Worm (Caenorhabditis elegans) whole organism, L4 larva: Measurements from ENCODE around the gene F48E3.2.

Experiments
- D1046.2 ChIP-seq: fragments of 200-800 bp; sonication (Bioruptor generic); IDR thresholded peaks from 2 replicates; pipeline ENCODE4 v1.3.6; 2022; ENCODE audit warnings: missing genetic modification characterization, missing compliant biosample characterization
- F37D6.2 ChIP-seq: sonication (generic microtip); optimal IDR thresholded peaks from 2 replicates; lab custom pipeline; 2016; ENCODE audit warnings: mild to moderate bottlenecking, missing genetic modification characterization, missing compliant biosample characterization
- F49E8.2 ChIP-seq: sonication (generic microtip); optimal IDR thresholded peaks from 2 replicates; lab custom pipeline; 2016; ENCODE audit warnings: missing compliant biosample characterization, mild to moderate bottlenecking, missing genetic modification characterization, borderline replicate concordance
- R02D3.7 ChIP-seq: fragments of 150-350 bp; sonication (generic microtip); optimal IDR thresholded peaks from 3 replicates; lab custom pipeline; 2014; ENCODE audit warnings: missing biosample characterization, missing genetic modification characterization
- T20F7.1 ChIP-seq: fragments of 200-800 bp; sonication (Bioruptor generic); optimal IDR thresholded peaks from 2 replicates; lab custom pipeline; 2018; ENCODE audit warnings: mild to moderate bottlenecking, missing genetic modification characterization, missing compliant biosample characterization
- T26A8.4 ChIP-seq: fragments of 200-800 bp; sonication (Bioruptor generic); IDR thresholded peaks from 2 replicates; pipeline ENCODE4 v1.3.6; 2022; ENCODE audit warnings: missing genetic modification characterization, missing compliant biosample characterization
- Y75B8A.6 ChIP-seq: fragments of 200-800 bp; sonication (Bioruptor generic); IDR thresholded peaks from 2 replicates; pipeline ENCODE4 v1.3.6; 2022; ENCODE audit warnings: missing genetic modification reagents, missing genetic modification characterization, missing compliant biosample characterization
- ZK337.2 ChIP-seq: fragments of 200-800 bp; sonication (Bioruptor generic); IDR thresholded peaks from 2 replicates; pipeline ENCODE4 v1.3.6; 2022; ENCODE audit warnings: missing genetic modification reagents, missing genetic modification characterization, missing compliant biosample characterization
- aha-1 ChIP-seq: fragments of 150-350 bp; peaks from one replicate; lab custom pipeline; 2014; ENCODE audit warnings: missing biosample characterization, missing genetic modification characterization
- arid-1 ChIP-seq: fragments of 200-800 bp; sonication (Bioruptor generic); conservative IDR thresholded peaks from 2 replicates; pipeline ENCODE4 v1.3.6; 2022; ENCODE audit warnings: missing genetic modification reagents, missing genetic modification characterization, missing compliant biosample characterization
- attf-4 ChIP-seq: sonication (generic microtip); optimal IDR thresholded peaks from 3 replicates; lab custom pipeline; 2017; ENCODE audit warnings: missing biosample characterization, missing genetic modification characterization
- ceh-32 ChIP-seq: sonication (generic microtip); optimal IDR thresholded peaks from 2 replicates; lab custom pipeline; 2016; ENCODE audit warnings: mild to moderate bottlenecking, missing genetic modification characterization, missing compliant biosample characterization; ENCODE audit not compliant: poor library complexity
- ces-1 ChIP-seq: fragments of 150-350 bp; sonication (generic microtip); optimal IDR thresholded peaks from 4 replicates; lab custom pipeline; 2014; ENCODE audit warnings: missing biosample characterization, missing genetic modification reagents, missing genetic modification characterization
- cey-2 ChIP-seq: sonication (generic microtip); optimal IDR thresholded peaks from 3 replicates; lab custom pipeline; 2017; ENCODE audit warnings: missing genetic modification characterization, mild to moderate bottlenecking, missing compliant biosample characterization, antibody characterized with exemption, borderline replicate concordance; ENCODE audit not compliant: insufficient read depth
- daf-16 ChIP-seq, 3 experiments: sonication (generic microtip); optimal IDR thresholded peaks; 2 replicates each; lab custom pipeline; 2016 to 2017; ENCODE audit warnings: missing genetic modification characterization in 3 of 3, missing genetic modification reagents in 3 of 3, mild to moderate bottlenecking in 2 of 3, missing compliant biosample characterization in 2 of 3, missing biosample characterization in 1 of 3, moderate library complexity in 1 of 3
- daf-19 ChIP-seq: fragments of 200-800 bp; sonication (Bioruptor generic); conservative IDR thresholded peaks from 2 replicates; pipeline ENCODE4 v1.3.6; 2022; ENCODE audit warnings: missing genetic modification characterization, missing compliant biosample characterization
- dmd-6 ChIP-seq: fragments of 200-800 bp; sonication (Bioruptor generic); IDR thresholded peaks from 2 replicates; pipeline ENCODE4 v1.3.6; 2022; ENCODE audit warnings: missing genetic modification reagents, missing genetic modification characterization, missing compliant biosample characterization
- dpl-1 ChIP-seq: fragments of 150-350 bp; optimal IDR thresholded peaks from 2 replicates; lab custom pipeline; 2014; ENCODE audit warnings: missing biosample characterization, missing genetic modification reagents, missing genetic modification characterization
- duxl-1 ChIP-seq: sonication (generic microtip); optimal IDR thresholded peaks from 2 replicates; lab custom pipeline; 2016; ENCODE audit warnings: mild to moderate bottlenecking, missing genetic modification characterization, moderate library complexity, missing compliant biosample characterization; ENCODE audit not compliant: poor library complexity
- fkh-10 ChIP-seq: fragments of 150-350 bp; optimal IDR thresholded peaks from 2 replicates; lab custom pipeline; 2014; ENCODE audit warnings: missing biosample characterization, missing genetic modification reagents, missing genetic modification characterization
- hif-1 ChIP-seq, 2 experiments: sonication (generic microtip); optimal IDR thresholded peaks; 2 replicates each; lab custom pipeline; 2016 to 2017; ENCODE audit warnings: missing compliant biosample characterization in 2 of 2, missing genetic modification characterization in 2 of 2, missing genetic modification reagents in 2 of 2, missing genotype in 2 of 2, mild to moderate bottlenecking in 1 of 2
- hlh-30 ChIP-seq: sonication (generic microtip); optimal IDR thresholded peaks from 2 replicates; lab custom pipeline; 2017; ENCODE audit warnings: antibody characterized with exemption, mild to moderate bottlenecking, missing genetic modification characterization, missing compliant biosample characterization; ENCODE audit not compliant: insufficient read depth
- hmg-1.1 ChIP-seq: fragments of 200-800 bp; sonication (Bioruptor generic); IDR thresholded peaks from 2 replicates; pipeline ENCODE4 v1.3.6; 2022; ENCODE audit warnings: missing genetic modification reagents, missing genetic modification characterization, missing compliant biosample characterization
- lin-13 ChIP-seq: fragments of 150-350 bp; optimal IDR thresholded peaks from 2 replicates; lab custom pipeline; 2014; ENCODE audit warnings: missing biosample characterization, missing genetic modification reagents, missing genetic modification characterization
- lir-3 ChIP-seq: sonication (generic microtip); optimal IDR thresholded peaks from 2 replicates; lab custom pipeline; 2016; ENCODE audit warnings: mild to moderate bottlenecking, missing genetic modification characterization, missing compliant biosample characterization
- madf-5 ChIP-seq, 2 experiments: fragments of 200-800 bp; sonication (Bioruptor generic); IDR thresholded peaks; 2 replicates each; pipeline ENCODE4 v1.3.6; 2022; ENCODE audit warnings: missing compliant biosample characterization in 2 of 2, missing genetic modification characterization in 2 of 2
- madf-9 ChIP-seq: fragments of 200-800 bp; sonication (Bioruptor generic); conservative IDR thresholded peaks from 2 replicates; pipeline ENCODE4 v1.3.6; 2022; ENCODE audit warnings: missing genetic modification reagents, missing genetic modification characterization, missing compliant biosample characterization
- mdl-1 ChIP-seq, 2 experiments: fragments of 150-350 bp in 1 of 2; sonication (generic microtip) in 1 of 2; optimal IDR thresholded peaks; 2 replicates each; lab custom pipeline; 2014 to 2017; ENCODE audit warnings: missing biosample characterization in 2 of 2, missing genetic modification characterization in 2 of 2
- mep-1 ChIP-seq: fragments of 150-350 bp; sonication (generic microtip); optimal IDR thresholded peaks from 3 replicates; lab custom pipeline; 2014; ENCODE audit warnings: missing biosample characterization, missing genetic modification characterization
- mxl-2 ChIP-seq: fragments of 200-800 bp; sonication (Bioruptor generic); conservative IDR thresholded peaks from 2 replicates; pipeline ENCODE4 v1.3.6; 2022; ENCODE audit warnings: missing genetic modification reagents, missing genetic modification characterization, missing compliant biosample characterization
- nhr-11 ChIP-seq: fragments of 150-350 bp; optimal IDR thresholded peaks from 2 replicates; lab custom pipeline; 2014; ENCODE audit warnings: missing biosample characterization, missing genetic modification characterization
- nhr-237 ChIP-seq: sonication (generic microtip); optimal IDR thresholded peaks from 2 replicates; lab custom pipeline; 2017; ENCODE audit warnings: missing biosample characterization, missing genetic modification characterization
- nhr-25 ChIP-seq: sonication (generic microtip); optimal IDR thresholded peaks from 2 replicates; lab custom pipeline; 2017; ENCODE audit warnings: missing genetic modification characterization, mild to moderate bottlenecking, missing compliant biosample characterization, antibody characterized with exemption, moderate library complexity, borderline replicate concordance; ENCODE audit not compliant: insufficient read depth
- nhr-28 ChIP-seq: fragments of 150-350 bp; optimal IDR thresholded peaks from 2 replicates; lab custom pipeline; 2014; ENCODE audit warnings: missing biosample characterization, missing genetic modification characterization
- nhr-48 ChIP-seq: sonication (generic microtip); optimal IDR thresholded peaks from 2 replicates; lab custom pipeline; 2016; ENCODE audit warnings: mild to moderate bottlenecking, missing genetic modification characterization, missing compliant biosample characterization
- nhr-6 ChIP-seq: fragments of 150-350 bp; optimal IDR thresholded peaks from 2 replicates; lab custom pipeline; 2014; ENCODE audit warnings: missing biosample characterization, missing genetic modification characterization
- nhr-77 ChIP-seq: fragments of 150-350 bp; optimal IDR thresholded peaks from 2 replicates; lab custom pipeline; 2014; ENCODE audit warnings: missing biosample characterization, missing genetic modification characterization
- php-3 ChIP-seq: fragments of 200-800 bp; sonication (Bioruptor generic); IDR thresholded peaks from 2 replicates; pipeline ENCODE4 v1.3.6; 2022; ENCODE audit warnings: missing genetic modification reagents, missing genetic modification characterization, missing compliant biosample characterization
- pqm-1 ChIP-seq: sonication (generic microtip); optimal IDR thresholded peaks from 2 replicates; lab custom pipeline; 2017; ENCODE audit warnings: missing biosample characterization, missing genetic modification characterization
- snpc-4 ChIP-seq: fragments of 150-350 bp; optimal IDR thresholded peaks from 2 replicates; lab custom pipeline; 2014; ENCODE audit warnings: missing biosample characterization, missing genetic modification characterization
- spr-1 ChIP-seq: sonication (generic microtip); optimal IDR thresholded peaks from 2 replicates; lab custom pipeline; 2016; ENCODE audit warnings: mild to moderate bottlenecking, missing genetic modification characterization, missing compliant biosample characterization
- tra-1 ChIP-seq: fragments of 200-800 bp; sonication (Bioruptor generic); IDR thresholded peaks from 2 replicates; pipeline ENCODE4 v1.3.6; 2022; ENCODE audit warnings: missing genetic modification reagents, missing genetic modification characterization, missing compliant biosample characterization
- unc-39 ChIP-seq: sonication (generic microtip); optimal IDR thresholded peaks from 2 replicates; lab custom pipeline; 2017; ENCODE audit warnings: missing biosample characterization, missing genetic modification characterization
- unc-62 ChIP-seq, 3 experiments: fragments of 150-350 bp in 1 of 3; sonication (generic microtip); optimal IDR thresholded peaks in 2 of 3; peaks in 1 of 3; 1 replicate in 1 of 3; 2 replicates in 2 of 3; lab custom pipeline; 2014 to 2017; ENCODE audit warnings: missing biosample characterization in 3 of 3, missing genetic modification characterization in 3 of 3, missing genetic modification reagents in 3 of 3, missing genotype in 1 of 3
- vab-7 ChIP-seq: fragments of 200-800 bp; sonication (Bioruptor generic); IDR thresholded peaks from 2 replicates; pipeline ENCODE4 v1.3.6; 2022; ENCODE audit warnings: missing genetic modification reagents, missing genetic modification characterization, missing compliant biosample characterization
- zfp-3 ChIP-seq: fragments of 200-800 bp; sonication (Bioruptor generic); conservative IDR thresholded peaks from 2 replicates; pipeline ENCODE4 v1.3.6; 2022; ENCODE audit warnings: missing genetic modification reagents, missing genetic modification characterization, missing compliant biosample characterization
- zip-2 ChIP-seq: fragments of 150-350 bp; optimal IDR thresholded peaks from 2 replicates; lab custom pipeline; 2014; ENCODE audit warnings: missing biosample characterization, missing genetic modification characterization

The F48E3.2 gene

DNA sequence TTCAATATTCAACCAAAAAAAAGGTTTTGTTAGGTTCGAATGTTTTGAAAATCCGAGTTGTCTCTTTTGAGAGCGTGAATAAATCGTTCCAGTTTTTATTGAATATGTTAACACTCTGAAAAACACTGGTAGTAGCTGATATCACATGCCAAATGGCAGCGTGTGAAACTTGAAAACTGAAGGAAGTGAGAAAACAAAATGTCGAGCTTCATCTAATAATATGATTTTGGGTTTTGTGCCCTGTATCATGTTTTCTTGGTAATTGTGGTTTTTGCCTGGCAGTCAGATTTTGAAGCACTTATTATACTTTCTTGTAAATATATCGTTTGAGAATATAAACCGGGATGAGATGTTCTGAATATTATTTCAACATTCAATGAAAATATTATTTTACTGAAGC, 9.9 kb upstream of the F48E3.2 start, which contains the start of gene F48E3.6:
F48E3.6 (minus strand) TSS at position 101 of the 400 bp plus-strand sequence.
- no peak for TF ChIP-seq php-3 (GFP tag; lab: Robert Waterston, UW)
- no peak for TF ChIP-seq nhr-237 (tag; lab: Kevin White, UChicago)
- no peak for TF ChIP-seq unc-62 (GFP tag; optimal IDR thresholded peaks at IDR 0.05 in 1 of 2; lab: Kevin White, UChicago)
- no peak for TF ChIP-seq unc-62 (tag; optimal IDR thresholded peaks at IDR 0.05; lab: Kevin White, UChicago)
- TF ChIP-seq Y75B8A.6 (GFP tag; lab: Robert Waterston, UW) = no peak

DNA sequence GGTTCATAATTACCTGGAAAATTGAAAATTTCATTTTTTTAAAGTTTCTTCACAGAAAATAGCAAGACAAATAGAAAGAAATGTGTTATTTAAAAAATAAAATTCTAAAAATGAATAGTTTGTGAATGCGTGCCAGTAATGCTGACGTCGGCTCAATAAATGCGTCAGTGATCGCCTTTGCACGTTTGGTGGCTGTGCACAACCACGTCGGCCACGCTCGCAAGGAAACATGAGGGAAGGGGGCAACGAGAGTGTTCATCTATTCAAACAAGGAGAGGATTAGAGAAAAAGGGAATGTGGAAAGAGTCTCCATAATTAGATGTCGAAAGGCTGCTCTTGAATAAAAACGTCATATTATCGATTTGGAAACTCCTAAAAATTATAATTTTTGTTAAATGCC, 8.1 kb upstream of the F48E3.2 start, which contains the start of gene uggt-1:
uggt-1 (minus strand) TSS at position 13 of the 400 bp plus-strand sequence.
- TF ChIP-seq dmd-6 = peak; percentile 88
- no peak for TF ChIP-seq attf-4 (tag; lab: Kevin White, UChicago)
- peak; percentile 84 for TF ChIP-seq lin-13 (GFP tag; lab: Kevin White, UChicago)
- peak; percentile 92 for TF ChIP-seq hlh-30
- peak; percentile 90 for TF ChIP-seq F37D6.2 (tag; lab: Kevin White, UChicago)
- no peak for TF ChIP-seq D1046.2
- TF ChIP-seq unc-62 (GFP tag; optimal IDR thresholded peaks at IDR 0.05 in 1 of 2; lab: Kevin White, UChicago) = peak in 1 of 2 experiments; percentile 98
- no peak for TF ChIP-seq unc-62 (tag; optimal IDR thresholded peaks at IDR 0.05; lab: Kevin White, UChicago)
- no peak for TF ChIP-seq daf-16 (GFP tag; optimal IDR thresholded peaks at IDR 0.05; lab: Kevin White, UChicago)
- TF ChIP-seq daf-16 (tag; optimal IDR thresholded peaks at IDR 0.05; lab: Kevin White, UChicago) = peak; percentile 82
- peak; percentile 98 for TF ChIP-seq mep-1 (tag; lab: Kevin White, UChicago)
- no peak for TF ChIP-seq R02D3.7
- TF ChIP-seq hmg-1.1 = peak; percentile 95
- no peak for TF ChIP-seq mxl-2 (GFP tag; lab: Robert Waterston, UW)
- peak; percentile 67; the same call in 1 of the 2 replicates for TF ChIP-seq madf-9 (GFP tag; lab: Robert Waterston, UW)
- no peak for TF ChIP-seq ZK337.2 (GFP tag; lab: Robert Waterston, UW)
- 0 out of 2 replicates have a peak, but pooled peaks have one; percentile 69 for TF ChIP-seq tra-1 (GFP tag; lab: Robert Waterston, UW)
- 0 out of 2 replicates have a peak, but pooled peaks have one; percentile 40 for TF ChIP-seq zfp-3 (GFP tag; lab: Robert Waterston, UW)
- TF ChIP-seq nhr-28 (tag; lab: Kevin White, UChicago) = peak; percentile 85
- peak; percentile 38 for TF ChIP-seq nhr-25
- TF ChIP-seq nhr-11 (tag; lab: Kevin White, UChicago) = peak; percentile 88
- peak; percentile 92 for TF ChIP-seq nhr-77 (tag; lab: Kevin White, UChicago)
- TF ChIP-seq lir-3 (tag; lab: Kevin White, UChicago) = no peak
- TF ChIP-seq ces-1 = peak; percentile 48
- TF ChIP-seq hif-1 (tag; optimal IDR thresholded peaks at IDR 0.05; lab: Kevin White, UChicago) = peak; percentile 47 to 85
- no peak for TF ChIP-seq spr-1 (tag; lab: Kevin White, UChicago)
- no peak for TF ChIP-seq cey-2 (tag; lab: Kevin White, UChicago)
- TF ChIP-seq aha-1 = peak; percentile 94
- peak; percentile 83 for TF ChIP-seq dpl-1 (GFP tag; lab: Kevin White, UChicago)
- TF ChIP-seq madf-5 (GFP tag; IDR thresholded peaks at IDR 0.05; lab: Robert Waterston, UW) = no peak
- peak; percentile 85 for TF ChIP-seq T26A8.4
- peak; percentile 85 for TF ChIP-seq T20F7.1 (GFP tag; lab: Kevin White, UChicago)
- TF ChIP-seq nhr-6 (tag; lab: Kevin White, UChicago) = peak; percentile 94
- peak; percentile 82 for TF ChIP-seq nhr-48 (tag; lab: Kevin White, UChicago)
- peak; percentile 64 for TF ChIP-seq duxl-1
- no peak for TF ChIP-seq snpc-4 (tag; lab: Kevin White, UChicago)
- TF ChIP-seq zip-2 = peak; percentile 43
- peak; percentile 73 for TF ChIP-seq pqm-1 (tag; lab: Kevin White, UChicago)
- peak in 1 of 2 experiments; percentile 92 for TF ChIP-seq mdl-1 (tag; optimal IDR thresholded peaks at IDR 0.05; lab: Kevin White, UChicago)
- TF ChIP-seq unc-39 (tag; lab: Kevin White, UChicago) = no peak
- no peak for TF ChIP-seq F49E8.2 (tag; lab: Kevin White, UChicago)
- peak; percentile 87 for TF ChIP-seq daf-19 (GFP tag; lab: Robert Waterston, UW)
- TF ChIP-seq ceh-32 = peak; percentile 69
- TF ChIP-seq vab-7 = peak; percentile 72
- peak; percentile 79 for TF ChIP-seq arid-1 (GFP tag; lab: Robert Waterston, UW)
- peak; percentile 91 for TF ChIP-seq fkh-10
